Worm (Caenorhabditis elegans) whole organism, L4 larva: ENCODE data around the gene parn-2.

ENCODE experiments used
- egl-43 ChIP-seq: fragments of 200-800 bp; sonication (Bioruptor generic); IDR thresholded peaks from 2 replicates; pipeline ENCODE4 v1.3.6; 2022; ENCODE audit warnings: missing genetic modification reagents, missing genetic modification characterization, missing compliant biosample characterization
- fos-1 ChIP-seq: fragments of 150-350 bp; optimal IDR thresholded peaks from 2 replicates; lab custom pipeline; 2014; ENCODE audit warnings: missing biosample characterization, missing genetic modification characterization
- nhr-102 ChIP-seq: sonication (generic microtip); optimal IDR thresholded peaks from 2 replicates; lab custom pipeline; 2016; ENCODE audit warnings: mild to moderate bottlenecking, missing genetic modification characterization, moderate library complexity, missing compliant biosample characterization
- skn-1 ChIP-seq: fragments of 150-350 bp; optimal IDR thresholded peaks from 2 replicates; lab custom pipeline; 2014; ENCODE audit warnings: missing biosample characterization, missing genetic modification characterization
- zfp-2 ChIP-seq: sonication (generic microtip); optimal IDR thresholded peaks from 2 replicates; lab custom pipeline; 2016; ENCODE audit warnings: mild to moderate bottlenecking, missing genetic modification characterization, missing compliant biosample characterization

DNA sequence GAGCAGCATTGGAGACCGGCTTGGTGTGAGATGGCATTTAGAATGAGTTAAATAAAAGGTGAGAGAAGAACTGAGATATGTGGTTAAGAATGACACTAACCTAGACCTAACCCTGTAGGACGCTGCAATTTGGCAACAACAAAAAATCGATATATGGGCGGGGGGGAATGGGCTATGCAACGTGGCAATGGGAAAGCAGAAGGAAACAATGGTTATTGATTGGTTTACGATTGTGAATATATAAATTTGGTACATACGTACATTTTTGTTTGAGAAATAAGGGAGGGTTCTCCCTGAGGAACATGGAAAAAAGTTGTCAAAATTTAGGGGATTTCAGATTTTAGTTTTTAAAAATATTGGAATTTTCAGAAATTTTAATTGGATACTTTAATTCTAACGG is 7.4 kb downstream of the parn-2 start, which contains the start of gene tag-276:
- no peak for TF ChIP-seq zfp-2 (tag; lab: Kevin White, UChicago)
- TF ChIP-seq fos-1 (tag; lab: Kevin White, UChicago), result no peak
- no peak for TF ChIP-seq skn-1 (tag; lab: Kevin White, UChicago)
- no peak for TF ChIP-seq nhr-102 (tag; lab: Kevin White, UChicago)
- no peak for TF ChIP-seq egl-43 (GFP tag; lab: Robert Waterston, UW)
